Fruit fly (Drosophila melanogaster): ENCODE measurements around the gene Wnt10.

The Wnt10 gene

DNA sequence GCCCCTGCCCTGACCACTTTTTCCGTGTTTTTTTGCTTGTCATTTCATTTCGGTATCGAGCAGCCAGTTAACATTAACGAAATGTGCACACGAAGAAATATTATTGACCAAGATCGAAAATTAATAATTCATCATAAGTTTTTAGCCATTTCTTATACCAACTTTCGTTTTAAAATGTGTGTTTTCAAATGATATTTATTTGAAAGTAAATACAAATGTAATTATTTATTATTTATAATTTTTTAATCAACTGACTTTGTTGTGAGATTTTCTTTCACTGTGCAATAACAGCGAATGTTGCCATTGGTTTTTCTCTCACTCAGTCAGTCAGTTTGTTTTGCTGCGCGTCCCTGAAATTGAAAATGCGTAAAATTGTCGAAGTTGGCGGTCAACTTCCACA, 32.6 kb downstream of the Wnt10 start (continued):
- TF ChIP-seq lab (GFP tag; optimal IDR thresholded peaks at IDR 0.05) (peak; percentile 75), trem (tag; optimal IDR thresholded peaks at IDR 0.05) (no peak), CG6254 (GFP tag; optimal IDR thresholded peaks at IDR 0.05) (no peak), CG13775 (GFP tag; optimal IDR thresholded peaks at IDR 0.05) (peak; percentile 38), H15 (GFP tag; IDR thresholded peaks at IDR 0.05) (0 out of 3 replicates have a peak, but pooled peaks have one; percentile 10), slbo (GFP tag; IDR thresholded peaks at IDR 0.05) (peak; percentile 51), CG2712 (tag; optimal IDR thresholded peaks at IDR 0.05) (peak; percentile 70), Nf-YA (GFP tag; IDR thresholded peaks at IDR 0.05) (0 out of 2 replicates have a peak, but pooled peaks have one; percentile 35), tin (GFP tag; optimal IDR thresholded peaks at IDR 0.05) (peak; percentile 37), sens (GFP tag) (peak; percentile 33), CG14050 (GFP tag; IDR thresholded peaks at IDR 0.05) (peak; percentile 31; the same call in 1 of the 3 replicates), CG18476 (GFP tag; optimal IDR thresholded peaks at IDR 0.05) (peak; percentile 14), PHDP (tag; optimal IDR thresholded peaks at IDR 0.05) (peak; percentile 75), Ada2b (GFP tag; IDR thresholded peaks at IDR 0.05) (peak; percentile 65), CG31365 (tag; optimal IDR thresholded peaks at IDR 0.05) (no peak), eve (GFP tag; optimal IDR thresholded peaks at IDR 0.05) (peak in 1 of 2 experiments; percentile 42), Meics (GFP tag; optimal IDR thresholded peaks at IDR 0.05) (peak; percentile 66), pan (optimal IDR thresholded peaks at IDR 0.05) (no peak), pan (GFP tag; optimal IDR thresholded peaks at IDR 0.05 in 1 of 2, IDR thresholded peaks at IDR 0.05 in 1 of 2) (peak in 1 of 2 experiments; percentile 53), esg (GFP tag; conservative IDR thresholded peaks at IDR 0.05) (0 out of 2 replicates have a peak, but pooled peaks have one; percentile 33), lilli (GFP tag; optimal IDR thresholded peaks at IDR 0.05) (peak; percentile 1), ap (GFP tag; IDR thresholded peaks at IDR 0.05) (peak; percentile 5; the same call in 1 of the 2 replicates), D19A (tag; optimal IDR thresholded peaks at IDR 0.05) (peak; percentile 52), Oli (tag; optimal IDR thresholded peaks at IDR 0.05) (peak; percentile 65), CG12104 (GFP tag; optimal IDR thresholded peaks at IDR 0.05) (peak; percentile 44), HHEX (GFP tag; optimal IDR thresholded peaks at IDR 0.05) (peak; percentile 20), CG14860 (GFP tag; IDR thresholded peaks at IDR 0.05; ENCODE audit: partially characterized antibody) (no peak), ATbp (GFP tag; optimal IDR thresholded peaks at IDR 0.05) (peak; percentile 44), CG15514 (GFP tag; optimal IDR thresholded peaks at IDR 0.05) (peak; percentile 25), Elba2 (GFP tag; optimal IDR thresholded peaks at IDR 0.05) (no peak), CG10979 (tag; optimal IDR thresholded peaks at IDR 0.05) (peak; percentile 44), CG7556 (GFP tag; optimal IDR thresholded peaks at IDR 0.05) (peak; percentile 73), ewg (GFP tag; optimal IDR thresholded peaks at IDR 0.05) (peak; percentile 24), kah (GFP tag; optimal IDR thresholded peaks at IDR 0.05) (no peak), Dek (tag; optimal IDR thresholded peaks at IDR 0.05) (peak; percentile 34), Atf6 (GFP tag; IDR thresholded peaks at IDR 0.05) (peak; percentile 74), CG30403 (GFP tag; optimal IDR thresholded peaks at IDR 0.05) (peak; percentile 61), repo (GFP tag; optimal IDR thresholded peaks at IDR 0.05) (no peak), CG13894 (tag; optimal IDR thresholded peaks at IDR 0.05) (no peak), CG31441 (GFP tag; IDR thresholded peaks at IDR 0.05) (peak; percentile 77), zfh1 (GFP tag; IDR thresholded peaks at IDR 0.05) (0 out of 3 replicates have a peak, but pooled peaks have one; percentile 25), Asciz (GFP tag; optimal IDR thresholded peaks at IDR 0.05) (peak; percentile 46), CG17361 (GFP tag; IDR thresholded peaks at IDR 0.05) (peak; percentile 70), run (tag; optimal IDR thresholded peaks at IDR 0.05) (peak; percentile 29), CG4730 (GFP tag; IDR thresholded peaks at IDR 0.05) (peak; percentile 26; the same call in 1 of the 2 replicates), Abd-B (GFP tag; optimal IDR thresholded peaks at IDR 0.05) (peak; percentile 44), lmd (GFP tag; IDR thresholded peaks at IDR 0.05) (peak; percentile 68), CG1024 (GFP tag; IDR thresholded peaks at IDR 0.05) (peak; percentile 15; the same call in 1 of the 2 replicates), rib (GFP tag; IDR thresholded peaks at IDR 0.05) (peak; percentile 12; the same call in 1 of the 2 replicates), tio (GFP tag; optimal IDR thresholded peaks at IDR 0.05) (peak; percentile 7), Six4 (GFP tag; optimal IDR thresholded peaks at IDR 0.05) (peak; percentile 6)
